Fruit fly (Drosophila melanogaster) whole organism, embryonic: ENCODE measurements around the gene Ugt35A1.

Experiments used
- Antp ChIP-seq: fragments of 200-800 bp; sonication (Bioruptor generic); optimal IDR thresholded peaks from 3 replicates; lab custom pipeline; 2016; ENCODE audit warnings: missing biosample characterization, missing genetic modification characterization
- Atf3 ChIP-seq: fragments of 200-800 bp; sonication (Bioruptor generic); optimal IDR thresholded peaks from 3 replicates; lab custom pipeline; 2016; ENCODE audit warnings: missing biosample characterization, missing genetic modification characterization
- CG10366 ChIP-seq: fragments of 200-800 bp; sonication (Bioruptor generic); IDR thresholded peaks from 2 replicates; pipeline ENCODE4 v1.3.6; 2022; ENCODE audit warnings: missing biosample characterization, missing genetic modification characterization
- CG10565 ChIP-seq: fragments of 200-800 bp; sonication (Bioruptor generic); optimal IDR thresholded peaks from 3 replicates; lab custom pipeline; 2016; ENCODE audit warnings: missing biosample characterization, mild to moderate bottlenecking, missing genetic modification characterization
- CG11696 ChIP-seq: fragments of 200-800 bp; sonication (Bioruptor generic); IDR thresholded peaks from 2 replicates; pipeline ENCODE4 v1.3.6; 2022; ENCODE audit warnings: missing biosample characterization, missing genetic modification characterization
- CG12219 ChIP-seq: fragments of 200-800 bp; sonication (Bioruptor generic); optimal IDR thresholded peaks from 3 replicates; lab custom pipeline; 2018; ENCODE audit warnings: missing biosample characterization, mild to moderate bottlenecking, missing genetic modification characterization
- CG13296 ChIP-seq: fragments of 200-800 bp; sonication (Bioruptor generic); optimal IDR thresholded peaks from 3 replicates; lab custom pipeline; 2018; ENCODE audit warnings: missing biosample characterization, mild to moderate bottlenecking, missing genetic modification characterization
- CG15479 ChIP-seq: fragments of 200-800 bp; sonication (Bioruptor generic); optimal IDR thresholded peaks from 3 replicates; lab custom pipeline; 2019; ENCODE audit warnings: missing biosample characterization, mild to moderate bottlenecking, missing genetic modification characterization, moderate library complexity
- CG15514 ChIP-seq: fragments of 200-800 bp; sonication (Bioruptor generic); optimal IDR thresholded peaks from 3 replicates; lab custom pipeline; 2017; ENCODE audit warnings: missing biosample characterization, missing genetic modification characterization, mild to moderate bottlenecking, moderate library complexity, missing genetic modification reagents
- CG17359 ChIP-seq: fragments of 200-800 bp; sonication (Bioruptor generic); optimal IDR thresholded peaks from 3 replicates; lab custom pipeline; 2018; ENCODE audit warnings: missing biosample characterization, mild to moderate bottlenecking, missing genetic modification characterization, moderate library complexity
- CG17361 ChIP-seq: fragments of 200-800 bp; sonication (Bioruptor generic); IDR thresholded peaks from 3 replicates; pipeline ENCODE4 v1.3.6; 2022; ENCODE audit warnings: missing biosample characterization, missing genetic modification characterization
- CG17829 ChIP-seq: fragments of 200-800 bp; optimal IDR thresholded peaks from 2 replicates; lab custom pipeline; 2019; ENCODE audit warnings: missing biosample characterization, mild to moderate bottlenecking, missing genetic modification characterization, moderate library complexity
- CG1792 ChIP-seq: fragments of 200-800 bp; sonication (Bioruptor generic); optimal IDR thresholded peaks from 2 replicates; lab custom pipeline; 2016; ENCODE audit warnings: missing biosample characterization, missing genetic modification characterization
- CG3281 ChIP-seq: fragments of 200-800 bp; sonication (Bioruptor generic); optimal IDR thresholded peaks from 3 replicates; lab custom pipeline; 2017; ENCODE audit warnings: missing biosample characterization, mild to moderate bottlenecking, missing genetic modification characterization
- CG33557 ChIP-seq: fragments of 200-800 bp; sonication (Bioruptor generic); optimal IDR thresholded peaks from 2 replicates; lab custom pipeline; 2019; ENCODE audit warnings: missing biosample characterization, mild to moderate bottlenecking, missing genetic modification characterization, moderate library complexity
- CG4282 ChIP-seq: fragments of 200-800 bp; sonication (Bioruptor generic); optimal IDR thresholded peaks from 2 replicates; lab custom pipeline; 2016; ENCODE audit warnings: missing biosample characterization, missing genetic modification characterization
- CG4404 ChIP-seq: fragments of 200-800 bp; sonication (Bioruptor generic); IDR thresholded peaks from 2 replicates; pipeline ENCODE4 v1.3.6; 2022; ENCODE audit warnings: missing biosample characterization, missing genetic modification characterization
- CG4617 ChIP-seq: fragments of 200-800 bp; sonication (Bioruptor generic); optimal IDR thresholded peaks from 3 replicates; lab custom pipeline; 2016; ENCODE audit warnings: missing biosample characterization, missing genetic modification characterization, borderline replicate concordance
- CG5245 ChIP-seq: fragments of 200-800 bp; sonication (Bioruptor generic); optimal IDR thresholded peaks from 3 replicates; lab custom pipeline; 2016; ENCODE audit warnings: missing biosample characterization, missing genetic modification characterization
- CG5953 ChIP-seq: fragments of 200-800 bp; sonication (Bioruptor generic); IDR thresholded peaks from 2 replicates; pipeline ENCODE4 v1.3.6; 2022; ENCODE audit warnings: missing biosample characterization, missing genetic modification characterization
- CG7372 ChIP-seq: fragments of 200-800 bp; sonication (Bioruptor generic); IDR thresholded peaks from 2 replicates; pipeline ENCODE4 v1.3.6; 2022; ENCODE audit warnings: missing biosample characterization, missing genetic modification characterization
- CG7786 ChIP-seq: fragments of 200-800 bp; sonication (Bioruptor generic); optimal IDR thresholded peaks from 2 replicates; lab custom pipeline; 2016; ENCODE audit warnings: missing biosample characterization, missing genetic modification characterization
- CG9817 ChIP-seq: fragments of 200-800 bp; sonication (Bioruptor generic); optimal IDR thresholded peaks from 2 replicates; lab custom pipeline; 2018; ENCODE audit warnings: missing biosample characterization, mild to moderate bottlenecking, missing genetic modification characterization, moderate library complexity
- CHES-1-like ChIP-seq: fragments of 200-800 bp; sonication (Bioruptor generic); optimal IDR thresholded peaks from 2 replicates; lab custom pipeline; 2016; ENCODE audit warnings: missing biosample characterization, missing genetic modification characterization
- HLH3B ChIP-seq: fragments of 200-800 bp; sonication (Bioruptor generic); IDR thresholded peaks from 2 replicates; pipeline ENCODE4 v1.3.6; 2022; ENCODE audit warnings: missing biosample characterization, missing genetic modification characterization
- Jarid2 ChIP-seq: fragments of 200-800 bp; sonication (Bioruptor generic); optimal IDR thresholded peaks from 3 replicates; lab custom pipeline; 2017; ENCODE audit warnings: mild to moderate bottlenecking, missing biosample characterization, missing genetic modification reagents, missing genetic modification characterization
- Max ChIP-seq: fragments of 200-800 bp; sonication (Bioruptor generic); optimal IDR thresholded peaks from 2 replicates; lab custom pipeline; 2016; ENCODE audit warnings: missing biosample characterization, mild to moderate bottlenecking, missing genetic modification characterization
- NC2β ChIP-seq: fragments of 200-800 bp; sonication (Bioruptor generic); optimal IDR thresholded peaks from 2 replicates; lab custom pipeline; 2016; ENCODE audit warnings: missing biosample characterization, missing genetic modification characterization
- Nf-YC ChIP-seq: fragments of 200-800 bp; optimal IDR thresholded peaks from 3 replicates; lab custom pipeline; 2019; ENCODE audit warnings: missing biosample characterization, mild to moderate bottlenecking, missing genetic modification characterization, moderate library complexity
- PHDP ChIP-seq: fragments of 200-800 bp; sonication (Bioruptor generic); optimal IDR thresholded peaks from 3 replicates; lab custom pipeline; 2018; ENCODE audit warnings: missing biosample characterization, mild to moderate bottlenecking, missing genetic modification characterization, moderate library complexity
- Sox102F ChIP-seq: fragments of 200-800 bp; sonication (Bioruptor generic); optimal IDR thresholded peaks from 2 replicates; lab custom pipeline; 2018; ENCODE audit warnings: missing biosample characterization, mild to moderate bottlenecking, missing genetic modification characterization, moderate library complexity
- Xbp1 ChIP-seq: fragments of 200-800 bp; sonication (Bioruptor generic); optimal IDR thresholded peaks from 3 replicates; lab custom pipeline; 2016; ENCODE audit warnings: missing biosample characterization, mild to moderate bottlenecking, missing genetic modification characterization
- bab2 ChIP-seq: fragments of 200-800 bp; sonication (Bioruptor generic); optimal IDR thresholded peaks from 2 replicates; lab custom pipeline; 2016; ENCODE audit warnings: missing biosample characterization, missing genetic modification characterization
- ci ChIP-seq: fragments of 200-800 bp; sonication (Bioruptor generic); IDR thresholded peaks from 3 replicates; pipeline ENCODE4 v1.3.6; 2022; ENCODE audit warnings: missing biosample characterization, missing genetic modification characterization
- corto ChIP-seq: fragments of 200-800 bp; sonication (Bioruptor generic); optimal IDR thresholded peaks from 2 replicates; lab custom pipeline; 2016; ENCODE audit warnings: missing biosample characterization, mild to moderate bottlenecking, missing genetic modification characterization, moderate library complexity
- danr ChIP-seq: fragments of 200-800 bp; sonication (Bioruptor generic); IDR thresholded peaks from 2 replicates; pipeline ENCODE4 v1.3.6; 2022; ENCODE audit warnings: missing biosample characterization, missing genetic modification characterization
- dmrt11E ChIP-seq: fragments of 200-800 bp; sonication (Bioruptor generic); optimal IDR thresholded peaks from 3 replicates; lab custom pipeline; 2018; ENCODE audit warnings: missing biosample characterization, mild to moderate bottlenecking, missing genetic modification characterization, moderate library complexity
- dpn ChIP-seq, 2 experiments: fragments of 200-800 bp; sonication (Bioruptor generic); optimal IDR thresholded peaks; 3 replicates each; lab custom pipeline; 2016; ENCODE audit warnings: missing biosample characterization in 2 of 2, missing genetic modification characterization in 2 of 2
- emc ChIP-seq: fragments of 200-800 bp; sonication (Bioruptor generic); optimal IDR thresholded peaks from 2 replicates; lab custom pipeline; 2016; ENCODE audit warnings: missing biosample characterization, missing genetic modification characterization
- eve ChIP-seq, 2 experiments: fragments of >200 bp; optimal IDR thresholded peaks; 2 replicates each; lab custom pipeline; 2017; ENCODE audit warnings: missing biosample characterization in 2 of 2, missing genetic modification characterization in 2 of 2
- fd102C ChIP-seq: fragments of 200-800 bp; sonication (Bioruptor generic); optimal IDR thresholded peaks from 2 replicates; lab custom pipeline; 2018; ENCODE audit warnings: missing biosample characterization, mild to moderate bottlenecking, missing genetic modification characterization, moderate library complexity
- gsb ChIP-seq: fragments of 200-800 bp; sonication (Bioruptor generic); IDR thresholded peaks from 2 replicates; pipeline ENCODE4 v1.3.6; 2022; ENCODE audit warnings: missing biosample characterization, missing genetic modification characterization
- knrl ChIP-seq: fragments of 200-800 bp; sonication (Bioruptor generic); IDR thresholded peaks from 3 replicates; pipeline ENCODE4 v1.3.6; 2022; ENCODE audit warnings: missing biosample characterization, missing genetic modification characterization; ENCODE audit not compliant: partially characterized antibody
- onecut ChIP-seq: fragments of 200-800 bp; sonication (Bioruptor generic); IDR thresholded peaks from 2 replicates; pipeline ENCODE4 v1.3.6; 2022; ENCODE audit warnings: missing biosample characterization, missing genetic modification characterization
- pita ChIP-seq: fragments of 200-800 bp; sonication (Bioruptor generic); optimal IDR thresholded peaks from 2 replicates; lab custom pipeline; 2017; ENCODE audit warnings: missing biosample characterization, mild to moderate bottlenecking, missing genetic modification characterization
- row ChIP-seq: fragments of 200-800 bp; sonication (Bioruptor generic); IDR thresholded peaks from 3 replicates; pipeline ENCODE4 v1.3.6; 2022; ENCODE audit warnings: missing biosample characterization, missing genetic modification characterization
- sens ChIP-seq: fragments of 200-800 bp; sonication (Bioruptor generic); peaks from one replicate; lab custom pipeline; 2016; ENCODE audit warnings: missing biosample characterization, missing genetic modification characterization
- sim ChIP-seq: fragments of 200-800 bp; sonication (Bioruptor generic); IDR thresholded peaks from 2 replicates; pipeline ENCODE4 v1.3.6; 2022; ENCODE audit warnings: missing biosample characterization, missing genetic modification characterization
- sqz ChIP-seq: fragments of 200-800 bp; sonication (Bioruptor generic); optimal IDR thresholded peaks from 3 replicates; lab custom pipeline; 2018; ENCODE audit warnings: missing biosample characterization, mild to moderate bottlenecking, missing genetic modification characterization
- vfl ChIP-seq: fragments of 200-800 bp; sonication (Bioruptor generic); optimal IDR thresholded peaks from 2 replicates; lab custom pipeline; 2016; ENCODE audit warnings: missing biosample characterization, missing genetic modification characterization

Gene Ugt35A1

dm6 chr3R:11196648-11197388, 24.4 kb upstream of the Ugt35A1 start (continued):
- peak; percentile 83 for TF ChIP-seq Atf3 (GFP tag; lab: Kevin White, UChicago)
- peak; percentile 99 for TF ChIP-seq CG17359
- TF ChIP-seq fd102C (GFP tag; lab: Kevin White, UChicago): no peak
- no peak for TF ChIP-seq CG4282 (GFP tag; lab: Kevin White, UChicago)
- TF ChIP-seq sim (GFP tag; lab: Robert Waterston, UW): peak; percentile 92
- peak; percentile 86 for TF ChIP-seq CG4617 (GFP tag; lab: Kevin White, UChicago)
- peak; percentile 100 for TF ChIP-seq CG17361 (GFP tag; lab: Robert Waterston, UW)
- TF ChIP-seq CG33557 (GFP tag; lab: Kevin White, UChicago): peak; percentile 90
- peak in 1 of 2 experiments; percentile 99 for TF ChIP-seq eve (GFP tag; optimal IDR thresholded peaks at IDR 0.05; lab: Kevin White, UChicago)
- peak; percentile 90 for TF ChIP-seq dmrt11E (tag; lab: Kevin White, UChicago)
- peak; percentile 86 for TF ChIP-seq CG11696 (GFP tag; lab: Robert Waterston, UW)
- TF ChIP-seq CG17829: peak; percentile 96
- peak; percentile 98 for TF ChIP-seq bab2 (GFP tag; lab: Kevin White, UChicago)
- peak; percentile 83 for TF ChIP-seq corto (GFP tag; lab: Kevin White, UChicago)
- TF ChIP-seq CG5953 (GFP tag; lab: Robert Waterston, UW): peak; percentile 96
- peak; percentile 88 for TF ChIP-seq CG1792
- TF ChIP-seq PHDP (tag; lab: Kevin White, UChicago): peak; percentile 99
- peak; percentile 99 for TF ChIP-seq CG3281
- TF ChIP-seq CG5245: peak; percentile 91
- peak; percentile 99 for TF ChIP-seq row (GFP tag; lab: Robert Waterston, UW)
- peak; percentile 97 for TF ChIP-seq danr
- peak; percentile 99 for TF ChIP-seq Sox102F (GFP tag; lab: Kevin White, UChicago)
- TF ChIP-seq CG7786 (GFP tag; lab: Kevin White, UChicago): peak; percentile 86
- TF ChIP-seq vfl (GFP tag; lab: Kevin White, UChicago): peak; percentile 76
- peak; percentile 97 for TF ChIP-seq CG10366
- TF ChIP-seq NC2β (GFP tag; lab: Kevin White, UChicago): peak; percentile 55
- TF ChIP-seq CG9817 (tag; lab: Kevin White, UChicago): peak; percentile 98
- TF ChIP-seq knrl (GFP tag; lab: Robert Waterston, UW): no peak
- TF ChIP-seq dpn (GFP tag; optimal IDR thresholded peaks at IDR 0.05; lab: Kevin White, UChicago): peak; percentile 96 to 97
- peak; percentile 90 for TF ChIP-seq CG15514 (GFP tag; lab: Kevin White, UChicago)
- peak; percentile 95 for TF ChIP-seq onecut (GFP tag; lab: Robert Waterston, UW)
- TF ChIP-seq Nf-YC (tag; lab: Kevin White, UChicago): peak; percentile 88
- peak; percentile 79 for TF ChIP-seq Antp (GFP tag; lab: Kevin White, UChicago)
- peak; percentile 98 for TF ChIP-seq HLH3B (GFP tag; lab: Robert Waterston, UW)
- TF ChIP-seq pita: no peak
- TF ChIP-seq ci: peak; percentile 96
- TF ChIP-seq CG13296: peak; percentile 99
- peak; percentile 91 for TF ChIP-seq Jarid2
- TF ChIP-seq Max (GFP tag; lab: Kevin White, UChicago): peak; percentile 97
- peak; percentile 96 for TF ChIP-seq gsb
- peak; percentile 97 for TF ChIP-seq CG4404 (GFP tag; lab: Robert Waterston, UW)
- peak; percentile 97 for TF ChIP-seq Xbp1 (GFP tag; lab: Kevin White, UChicago)
- peak; percentile 18 for TF ChIP-seq CG15479
- TF ChIP-seq emc: peak; percentile 85
- peak; percentile 85 for TF ChIP-seq CHES-1-like (GFP tag; lab: Kevin White, UChicago)
- peak; percentile 97 for TF ChIP-seq sens (GFP tag; lab: Kevin White, UChicago)
- TF ChIP-seq CG7372 (GFP tag; lab: Robert Waterston, UW): peak; percentile 99
- peak; percentile 96 for TF ChIP-seq sqz (GFP tag; lab: Kevin White, UChicago)
- TF ChIP-seq CG10565 (GFP tag; lab: Kevin White, UChicago): peak; percentile 77
- TF ChIP-seq CG12219 (GFP tag; lab: Kevin White, UChicago): peak; percentile 92
